Fruit fly (Drosophila melanogaster): ENCODE results near the gene CG11374.

DNA sequence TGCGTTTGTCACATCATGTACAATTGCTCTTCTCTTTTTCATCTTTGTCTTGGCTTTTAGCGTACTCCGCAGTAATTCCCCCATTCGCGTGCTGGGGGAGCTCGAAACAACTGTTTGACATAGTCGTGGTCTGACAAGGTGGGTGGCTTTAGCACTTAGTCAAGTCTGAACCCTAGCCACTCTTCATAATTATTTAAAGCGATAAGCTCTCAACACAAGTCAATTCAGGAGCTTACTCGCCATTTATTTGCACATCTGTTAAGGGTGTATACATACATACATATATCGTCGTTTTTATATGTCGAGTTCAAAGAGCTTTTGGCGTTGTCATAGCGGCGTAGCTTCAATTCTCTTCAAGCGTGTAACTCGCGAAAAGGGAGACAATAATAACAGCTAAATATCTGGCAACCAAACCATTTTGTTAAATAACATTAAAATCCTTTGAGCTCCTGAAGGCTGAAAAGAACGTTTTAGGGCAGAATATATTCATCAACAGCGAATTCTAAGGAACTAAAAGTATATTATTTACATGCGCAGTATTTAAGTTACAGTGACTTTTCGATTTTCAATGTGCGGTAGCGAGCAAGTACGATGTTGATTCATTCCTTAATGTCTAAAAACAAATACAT lies 2.3 kb upstream of the CG11374 start:
- no peak for TF ChIP-seq CG33017 (tag; optimal IDR thresholded peaks at IDR 0.05)
- no peak for TF ChIP-seq Crg-1 (GFP tag; optimal IDR thresholded peaks at IDR 0.05)
- TF ChIP-seq tj (GFP tag; optimal IDR thresholded peaks at IDR 0.05): peak; percentile 5
- no peak for TF ChIP-seq bab1 (GFP tag; optimal IDR thresholded peaks at IDR 0.05)
